Worm (Caenorhabditis elegans): Measurements from ENCODE around the gene pigk-1.

pigk-1 gene

ce11 chrIV:11142314-11143227 lies 32.8 kb upstream of the pigk-1 start, which contains the start of gene skih-2 (continued):
- peak; percentile 7 for TF ChIP-seq nhr-77 (tag; optimal IDR thresholded peaks at IDR 0.05)
- no peak for TF ChIP-seq T26A8.4 (GFP tag; IDR thresholded peaks at IDR 0.05)
- no peak for TF ChIP-seq nhr-48 (tag; optimal IDR thresholded peaks at IDR 0.05)
- TF ChIP-seq ctbp-1 (GFP tag; IDR thresholded peaks at IDR 0.05), result no peak
- peak; percentile 40 for TF ChIP-seq lin-38 (GFP tag; IDR thresholded peaks at IDR 0.05)
- TF ChIP-seq lin-1 (GFP tag; IDR thresholded peaks at IDR 0.05), result no peak
- TF ChIP-seq lin-15B (tag; optimal IDR thresholded peaks at IDR 0.05), result no peak
- TF ChIP-seq nhr-6 (tag; optimal IDR thresholded peaks at IDR 0.05), result peak; percentile 15
- TF ChIP-seq hlh-30 (tag; optimal IDR thresholded peaks at IDR 0.05; ENCODE audit: insufficient read depth), result peak; percentile 29
- TF ChIP-seq nhr-10 (tag; optimal IDR thresholded peaks at IDR 0.05), result no peak
- peak; percentile 36 for TF ChIP-seq egl-27 (tag; optimal IDR thresholded peaks at IDR 0.05)
- no peak for TF ChIP-seq ztf-7 (tag; optimal IDR thresholded peaks at IDR 0.05)
- no peak for TF ChIP-seq attf-4 (tag; optimal IDR thresholded peaks at IDR 0.05)

- TF ChIP-seq ctbp-1 (GFP tag; IDR thresholded peaks at IDR 0.05) (peak; percentile 10; the same call in 1 of the 2 replicates), nhr-48 (tag; optimal IDR thresholded peaks at IDR 0.05) (no peak), lin-1 (GFP tag; IDR thresholded peaks at IDR 0.05) (no peak), snpc-4 (tag; optimal IDR thresholded peaks at IDR 0.05) (no peak)
Measured at ce11 chrIV:11131268-11131667, 21.4 kb upstream of the pigk-1 start, which contains the start of gene ard-1. TSS of gene ard-1 (plus strand) at chrIV:11131279.

ce11 chrIV:11130774-11131173 lies 21.0 kb upstream of the pigk-1 start:
- TF ChIP-seq lsy-2 (tag; optimal IDR thresholded peaks at IDR 0.05) (peak in 1 of 2 experiments; percentile 12), daf-16 (GFP tag; optimal IDR thresholded peaks at IDR 0.05) (no peak), daf-16 (tag; optimal IDR thresholded peaks at IDR 0.05) (peak; percentile 83), nhr-28 (tag; optimal IDR thresholded peaks at IDR 0.05) (peak; percentile 20), ceh-82 (tag; optimal IDR thresholded peaks at IDR 0.05) (no peak), dve-1 (tag; optimal IDR thresholded peaks at IDR 0.05; ENCODE audit: insufficient read depth) (peak; percentile 69), nhr-77 (tag; optimal IDR thresholded peaks at IDR 0.05) (peak; percentile 32), pqm-1 (tag; optimal IDR thresholded peaks at IDR 0.05) (no peak), mep-1 (tag; optimal IDR thresholded peaks at IDR 0.05) (peak; percentile 47), unc-130 (GFP tag; optimal IDR thresholded peaks at IDR 0.05) (no peak)

- TF ChIP-seq unc-62 (GFP tag; optimal IDR thresholded peaks at IDR 0.05 in 1 of 2), result peak in 1 of 2 experiments; percentile 92
- TF ChIP-seq unc-62 (tag; optimal IDR thresholded peaks at IDR 0.05), result no peak
- no peak for TF ChIP-seq ceh-28 (tag; optimal IDR thresholded peaks at IDR 0.05)
- TF ChIP-seq nhr-48 (tag; optimal IDR thresholded peaks at IDR 0.05), result no peak
- 0 out of 2 replicates have a peak, but pooled peaks have one; percentile 6 for TF ChIP-seq set-16 (GFP tag; IDR thresholded peaks at IDR 0.05)
Measured at ce11 chrIV:11126028-11126427, 16.2 kb upstream of the pigk-1 start.

ce11 chrIV:11126004-11126027 lies 16.0 kb upstream of the pigk-1 start, which contains the start of gene swsn-4:
TSS of gene swsn-4 (plus strand) at chrIV:11126024.
- no peak for TF ChIP-seq lin-1 (GFP tag; IDR thresholded peaks at IDR 0.05)
- no peak for TF ChIP-seq zfp-3 (GFP tag; conservative IDR thresholded peaks at IDR 0.05)
- TF ChIP-seq aly-2 (tag; optimal IDR thresholded peaks at IDR 0.05), result no peak
- no peak for TF ChIP-seq gei-8 (GFP tag; optimal IDR thresholded peaks at IDR 0.05)
- TF ChIP-seq lin-38 (GFP tag; IDR thresholded peaks at IDR 0.05), result no peak
- TF ChIP-seq rbr-2 (tag; optimal IDR thresholded peaks at IDR 0.05), result no peak
- TF ChIP-seq D1046.2 (GFP tag; IDR thresholded peaks at IDR 0.05), result no peak
- TF ChIP-seq nhr-25 (tag; optimal IDR thresholded peaks at IDR 0.05; ENCODE audit: borderline replicate concordance, insufficient read depth), result no peak
- TF ChIP-seq Y5F2A.4 (GFP tag; optimal IDR thresholded peaks at IDR 0.05), result no peak
- TF ChIP-seq ces-1 (GFP tag; optimal IDR thresholded peaks at IDR 0.05), result no peak
- no peak for TF ChIP-seq php-3 (GFP tag; IDR thresholded peaks at IDR 0.05)
- no peak for TF ChIP-seq nhr-6 (tag; optimal IDR thresholded peaks at IDR 0.05)
- TF ChIP-seq nhr-102 (tag; optimal IDR thresholded peaks at IDR 0.05), result no peak
- no peak for TF ChIP-seq ztf-7 (tag; optimal IDR thresholded peaks at IDR 0.05)
- no peak for TF ChIP-seq egl-43 (GFP tag; IDR thresholded peaks at IDR 0.05)
- no peak for TF ChIP-seq lin-15B (tag; optimal IDR thresholded peaks at IDR 0.05)
- no peak for TF ChIP-seq sdz-12 (GFP tag; optimal IDR thresholded peaks at IDR 0.05)
- TF ChIP-seq nhr-111 (GFP tag; optimal IDR thresholded peaks at IDR 0.05), result no peak
- no peak for TF ChIP-seq ctbp-1 (GFP tag; IDR thresholded peaks at IDR 0.05)
- TF ChIP-seq hlh-30 (tag; optimal IDR thresholded peaks at IDR 0.05; ENCODE audit: insufficient read depth), result no peak
